Fruit fly (Drosophila melanogaster) whole organism: ENCODE results near the gene CG5567.

Experiments used
- CG8478 ChIP-seq: fragments of >200 bp; optimal IDR thresholded peaks from 2 replicates; lab custom pipeline; 2018; ENCODE audit warnings: inconsistent platforms
- Dll ChIP-seq: fragments of >200 bp; optimal IDR thresholded peaks from 2 replicates; lab custom pipeline; 2017
- EcR ChIP-seq, 2 experiments: fragments of >200 bp; optimal IDR thresholded peaks; 2 replicates each; lab custom pipeline; 2017; ENCODE audit warnings: missing biosample characterization in 2 of 2, missing genetic modification characterization in 2 of 2, missing genetic modification reagents in 2 of 2
- pan ChIP-seq: fragments of >200 bp; optimal IDR thresholded peaks from 2 replicates; lab custom pipeline; 2017
- psq ChIP-seq: fragments of >200 bp; optimal IDR thresholded peaks from 2 replicates; lab custom pipeline; 2017
- usp ChIP-seq: fragments of >200 bp; optimal IDR thresholded peaks from 2 replicates; lab custom pipeline; 2017; ENCODE audit warnings: missing biosample characterization, missing genetic modification characterization, mixed read lengths

The CG5567 gene

dm6 chr3L:17841085-17841606, 2.2 kb downstream of the CG5567 start, which contains the start of gene CG5577:
TSS of gene CG5577 (minus strand) at chr3L:17841427.
- no peak for TF ChIP-seq usp (GFP tag; lab: Kevin White, UChicago)
- no peak for TF ChIP-seq Dll (lab: Kevin White, UChicago)
- no peak for TF ChIP-seq pan
- no peak for TF ChIP-seq EcR (GFP tag; optimal IDR thresholded peaks at IDR 0.05; lab: Kevin White, UChicago)
- no peak for TF ChIP-seq CG8478 (lab: Kevin White, UChicago)
- no peak for TF ChIP-seq psq (lab: Kevin White, UChicago)

dm6 chr3L:17835074-17835473, 8.3 kb downstream of the CG5567 start, which contains the start of gene CG32189:
TSS of gene CG32189 (minus strand) at chr3L:17835174.
- no peak for TF ChIP-seq EcR (GFP tag; optimal IDR thresholded peaks at IDR 0.05; lab: Kevin White, UChicago)
- TF ChIP-seq pan, result no peak
- TF ChIP-seq usp (GFP tag; lab: Kevin White, UChicago), result no peak
- no peak for TF ChIP-seq Dll (lab: Kevin White, UChicago)
- TF ChIP-seq psq (lab: Kevin White, UChicago), result no peak
- no peak for TF ChIP-seq CG8478 (lab: Kevin White, UChicago)

dm6 chr3L:17833525-17833924, 9.8 kb downstream of the CG5567 start, which contains the start of gene CG32188:
TSS of gene CG32188 (minus strand) at chr3L:17833625.
- TF ChIP-seq Dll (lab: Kevin White, UChicago), result no peak
- TF ChIP-seq EcR (GFP tag; optimal IDR thresholded peaks at IDR 0.05; lab: Kevin White, UChicago), result no peak
- no peak for TF ChIP-seq CG8478 (lab: Kevin White, UChicago)
- TF ChIP-seq usp (GFP tag; lab: Kevin White, UChicago), result no peak
- TF ChIP-seq pan, result no peak
- no peak for TF ChIP-seq psq (lab: Kevin White, UChicago)

dm6 chr3L:17822784-17823383, 20.5 kb downstream of the CG5567 start, which contains the start of the genes Ir75c and Grd:
TSS of gene Ir75c (minus strand) at chr3L:17822834.
TSS of gene Grd (plus strand) at chr3L:17823333.
- no peak for TF ChIP-seq Dll (lab: Kevin White, UChicago)
- TF ChIP-seq EcR (GFP tag; optimal IDR thresholded peaks at IDR 0.05; lab: Kevin White, UChicago), result no peak
- TF ChIP-seq pan, result no peak
- TF ChIP-seq psq (lab: Kevin White, UChicago), result no peak
- no peak for TF ChIP-seq CG8478 (lab: Kevin White, UChicago)

dm6 chr3L:17820093-17820492, 23.3 kb downstream of the CG5567 start, which contains the start of gene Ir75b:
TSS of gene Ir75b (minus strand) at chr3L:17820193.
- no peak for TF ChIP-seq usp (GFP tag; lab: Kevin White, UChicago)
- TF ChIP-seq EcR (GFP tag; optimal IDR thresholded peaks at IDR 0.05; lab: Kevin White, UChicago), result no peak
- TF ChIP-seq CG8478 (lab: Kevin White, UChicago), result no peak
- TF ChIP-seq psq (lab: Kevin White, UChicago), result no peak
- no peak for TF ChIP-seq pan
- no peak for TF ChIP-seq Dll (lab: Kevin White, UChicago)

- TF ChIP-seq pan, result no peak
- no peak for TF ChIP-seq EcR (GFP tag; optimal IDR thresholded peaks at IDR 0.05; lab: Kevin White, UChicago)
- no peak for TF ChIP-seq psq (lab: Kevin White, UChicago)
- TF ChIP-seq usp (GFP tag; lab: Kevin White, UChicago), result no peak
- TF ChIP-seq Dll (lab: Kevin White, UChicago), result no peak
- TF ChIP-seq CG8478 (lab: Kevin White, UChicago), result no peak
These were observed 25.5 kb downstream of the CG5567 start, which contains the start of gene Ir75a for dm6 chr3L:17817821-17818220. TSS of gene Ir75a (minus strand) at chr3L:17817921.

dm6 chr3L:17814036-17814435, 29.3 kb downstream of the CG5567 start, which contains the start of gene Cln3:
TSS of gene Cln3 (minus strand) at chr3L:17814119.
- TF ChIP-seq pan (no peak), EcR (GFP tag; optimal IDR thresholded peaks at IDR 0.05; lab: Kevin White, UChicago) (no peak), usp (GFP tag; lab: Kevin White, UChicago) (no peak), psq (lab: Kevin White, UChicago) (no peak), CG8478 (lab: Kevin White, UChicago) (no peak), Dll (lab: Kevin White, UChicago) (no peak)

dm6 chr3L:17808597-17809213, 34.6 kb downstream of the CG5567 start, which contains the start of gene CG32191:
TSS of gene CG32191 (minus strand) at chr3L:17809146.
- TF ChIP-seq psq (lab: Kevin White, UChicago) (no peak), pan (no peak), EcR (GFP tag; optimal IDR thresholded peaks at IDR 0.05; lab: Kevin White, UChicago) (no peak), Dll (lab: Kevin White, UChicago) (no peak), usp (GFP tag; lab: Kevin White, UChicago) (no peak), CG8478 (lab: Kevin White, UChicago) (no peak)

- TF ChIP-seq pan, result no peak
- no peak for TF ChIP-seq psq (lab: Kevin White, UChicago)
- no peak for TF ChIP-seq Dll (lab: Kevin White, UChicago)
- no peak for TF ChIP-seq EcR (GFP tag; optimal IDR thresholded peaks at IDR 0.05; lab: Kevin White, UChicago)
- TF ChIP-seq CG8478 (lab: Kevin White, UChicago), result no peak
These were observed 36.9 kb downstream of the CG5567 start, which contains the start of gene CG32187 for dm6 chr3L:17806357-17807025. TSS of gene CG32187 (minus strand) at chr3L:17806365.

dm6 chr3L:17804511-17804910, 38.8 kb downstream of the CG5567 start, which contains the start of gene ais:
TSS of gene ais (minus strand) at chr3L:17804715.
- no peak for TF ChIP-seq usp (GFP tag; lab: Kevin White, UChicago)
- TF ChIP-seq EcR (GFP tag; optimal IDR thresholded peaks at IDR 0.05; lab: Kevin White, UChicago), result no peak
- no peak for TF ChIP-seq Dll (lab: Kevin White, UChicago)
- TF ChIP-seq psq (lab: Kevin White, UChicago), result no peak

- TF ChIP-seq Dll (lab: Kevin White, UChicago), result no peak
- no peak for TF ChIP-seq EcR (GFP tag; optimal IDR thresholded peaks at IDR 0.05; lab: Kevin White, UChicago)
- TF ChIP-seq usp (GFP tag; lab: Kevin White, UChicago), result no peak
- TF ChIP-seq CG8478 (lab: Kevin White, UChicago), result no peak
- TF ChIP-seq pan, result no peak
- no peak for TF ChIP-seq psq (lab: Kevin White, UChicago)
These were observed 41.2 kb downstream of the CG5567 start, which contains the start of gene NUCB1 for dm6 chr3L:17802107-17802506. TSS of gene NUCB1 (minus strand) at chr3L:17802279.
